Fruit fly (Drosophila melanogaster) whole organism, embryonic: ENCODE data around the gene CG33986.

Experiments used
- Ada2b ChIP-seq: fragments of 200-800 bp; sonication (Bioruptor generic); IDR thresholded peaks from 2 replicates; pipeline ENCODE4 v1.3.6; 2022; ENCODE audit warnings: missing biosample characterization, missing genetic modification characterization
- CG10959 ChIP-seq: fragments of 200-800 bp; sonication (Bioruptor generic); IDR thresholded peaks from 2 replicates; pipeline ENCODE4 v1.3.6; 2022; ENCODE audit warnings: missing biosample characterization, missing genetic modification characterization
- CG15514 ChIP-seq: fragments of 200-800 bp; sonication (Bioruptor generic); optimal IDR thresholded peaks from 3 replicates; lab custom pipeline; 2017; ENCODE audit warnings: missing biosample characterization, missing genetic modification characterization, mild to moderate bottlenecking, moderate library complexity, missing genetic modification reagents
- CG16813 ChIP-seq: fragments of 200-800 bp; sonication (Bioruptor generic); IDR thresholded peaks from 3 replicates; pipeline ENCODE4 v1.3.6; 2022; ENCODE audit warnings: missing biosample characterization, missing genetic modification characterization; ENCODE audit not compliant: partially characterized antibody
- CG16815 ChIP-seq: fragments of 200-800 bp; sonication (Bioruptor generic); optimal IDR thresholded peaks from 3 replicates; lab custom pipeline; 2017; ENCODE audit warnings: missing biosample characterization, mild to moderate bottlenecking, missing genetic modification characterization
- CG17328 ChIP-seq: fragments of 200-800 bp; sonication (Bioruptor generic); IDR thresholded peaks from 2 replicates; pipeline ENCODE4 v1.3.6; 2022; ENCODE audit warnings: missing biosample characterization, missing genetic modification characterization
- CG2199 ChIP-seq: fragments of 200-800 bp; sonication (Bioruptor generic); IDR thresholded peaks from 3 replicates; pipeline ENCODE4 v1.3.6; 2022; ENCODE audit warnings: missing biosample characterization, missing genetic modification characterization
- CG2202 ChIP-seq: fragments of 200-800 bp; sonication (Bioruptor generic); optimal IDR thresholded peaks from 2 replicates; lab custom pipeline; 2018; ENCODE audit warnings: missing biosample characterization, mild to moderate bottlenecking, missing genetic modification characterization
- CG31365 ChIP-seq: fragments of 200-800 bp; sonication (Bioruptor generic); optimal IDR thresholded peaks from 2 replicates; lab custom pipeline; 2018; ENCODE audit warnings: missing biosample characterization, mild to moderate bottlenecking, missing genetic modification characterization
- CG32772 ChIP-seq: fragments of 200-800 bp; sonication (Bioruptor generic); IDR thresholded peaks from 2 replicates; pipeline ENCODE4 v1.3.6; 2022; ENCODE audit warnings: missing biosample characterization, missing genetic modification characterization
- CG3281 ChIP-seq: fragments of 200-800 bp; sonication (Bioruptor generic); optimal IDR thresholded peaks from 3 replicates; lab custom pipeline; 2017; ENCODE audit warnings: missing biosample characterization, mild to moderate bottlenecking, missing genetic modification characterization
- CG3407 ChIP-seq: fragments of 200-800 bp; sonication (Bioruptor generic); optimal IDR thresholded peaks from 2 replicates; lab custom pipeline; 2018; ENCODE audit warnings: missing biosample characterization, mild to moderate bottlenecking, missing genetic modification characterization
- CG34422 ChIP-seq: fragments of 200-800 bp; sonication (Bioruptor generic); IDR thresholded peaks from 3 replicates; pipeline ENCODE4 v1.3.6; 2022; ENCODE audit warnings: missing biosample characterization, missing genetic modification characterization
- CG4328 ChIP-seq: fragments of 200-800 bp; sonication (Bioruptor generic); optimal IDR thresholded peaks from 3 replicates; lab custom pipeline; 2017; ENCODE audit warnings: missing biosample characterization, missing genetic modification reagents, missing genetic modification characterization
- CG4820 ChIP-seq: fragments of 200-800 bp; sonication (Bioruptor generic); optimal IDR thresholded peaks from 3 replicates; lab custom pipeline; 2016; ENCODE audit warnings: missing biosample characterization, missing genetic modification characterization
- CG9437 ChIP-seq: fragments of 200-800 bp; sonication (Bioruptor generic); optimal IDR thresholded peaks from 2 replicates; lab custom pipeline; 2018; ENCODE audit warnings: missing biosample characterization, mild to moderate bottlenecking, missing genetic modification characterization
- Ets97D ChIP-seq: fragments of 200-800 bp; sonication (Bioruptor generic); optimal IDR thresholded peaks from 3 replicates; lab custom pipeline; 2016; ENCODE audit warnings: missing biosample characterization, missing genetic modification characterization
- Fer3 ChIP-seq: fragments of 200-800 bp; sonication (Bioruptor generic); optimal IDR thresholded peaks from 2 replicates; lab custom pipeline; 2018; ENCODE audit warnings: missing biosample characterization, mild to moderate bottlenecking, missing genetic modification characterization, moderate library complexity
- Gsc ChIP-seq: fragments of 200-800 bp; sonication (Bioruptor generic); IDR thresholded peaks from 2 replicates; pipeline ENCODE4 v1.3.6; 2022; ENCODE audit warnings: missing biosample characterization, missing genetic modification characterization
- Hr78 ChIP-seq, 2 experiments: fragments of 200-800 bp in 1 of 2; fragments of >200 bp in 1 of 2; sonication (Bioruptor generic) in 1 of 2; optimal IDR thresholded peaks; 2 replicates each; lab custom pipeline; 2017 to 2019; ENCODE audit warnings: missing biosample characterization in 2 of 2, missing genetic modification characterization in 2 of 2, mild to moderate bottlenecking in 1 of 2, moderate library complexity in 1 of 2
- Lpt ChIP-seq: fragments of >200 bp; optimal IDR thresholded peaks from 2 replicates; lab custom pipeline; 2018; ENCODE audit warnings: missing biosample characterization, missing genetic modification characterization
- Nf-YC ChIP-seq: fragments of 200-800 bp; optimal IDR thresholded peaks from 3 replicates; lab custom pipeline; 2019; ENCODE audit warnings: missing biosample characterization, mild to moderate bottlenecking, missing genetic modification characterization, moderate library complexity
- NfI ChIP-seq: fragments of 200-800 bp; sonication (Bioruptor generic); optimal IDR thresholded peaks from 3 replicates; lab custom pipeline; 2018; ENCODE audit warnings: missing biosample characterization, mild to moderate bottlenecking, missing genetic modification characterization, moderate library complexity
- Optix ChIP-seq: fragments of 200-800 bp; sonication (Bioruptor generic); IDR thresholded peaks from 3 replicates; pipeline ENCODE4 v1.3.6; 2022; ENCODE audit warnings: missing biosample characterization, missing genetic modification characterization
- Sry-β ChIP-seq: fragments of 200-800 bp; sonication (Bioruptor generic); optimal IDR thresholded peaks from 2 replicates; lab custom pipeline; 2018; ENCODE audit warnings: missing biosample characterization, mild to moderate bottlenecking, missing genetic modification characterization, moderate library complexity
- Taf1 ChIP-seq: fragments of 200-800 bp; sonication (Bioruptor generic); IDR thresholded peaks from 2 replicates; pipeline ENCODE4 v1.3.6; 2022; ENCODE audit warnings: missing biosample characterization, missing genetic modification characterization
- Trl ChIP-seq, 3 experiments: fragments of >200 bp in 2 of 3; fragments of 200-800 bp in 1 of 3; sonication (Bioruptor generic) in 1 of 3; optimal IDR thresholded peaks; 2 replicates in 1 of 3; 3 replicates in 2 of 3; lab custom pipeline; 2016 to 2017; ENCODE audit warnings: missing biosample characterization in 1 of 3, missing genetic modification characterization in 1 of 3
- Vsx1 ChIP-seq: fragments of 200-800 bp; sonication (Bioruptor generic); optimal IDR thresholded peaks from 2 replicates; lab custom pipeline; 2017; ENCODE audit warnings: missing biosample characterization, mild to moderate bottlenecking, missing genetic modification characterization, missing genetic modification reagents
- ara ChIP-seq: fragments of 200-800 bp; sonication (Bioruptor generic); IDR thresholded peaks from 2 replicates; pipeline ENCODE4 v1.3.6; 2022; ENCODE audit warnings: missing biosample characterization, missing genetic modification characterization
- az2 ChIP-seq: fragments of 200-800 bp; sonication (Bioruptor generic); optimal IDR thresholded peaks from 3 replicates; lab custom pipeline; 2016; ENCODE audit warnings: missing biosample characterization, missing genetic modification characterization
- btn ChIP-seq: fragments of 200-800 bp; sonication (Bioruptor generic); optimal IDR thresholded peaks from 2 replicates; lab custom pipeline; 2016; ENCODE audit warnings: missing biosample characterization, missing genetic modification characterization
- ci ChIP-seq: fragments of 200-800 bp; sonication (Bioruptor generic); IDR thresholded peaks from 3 replicates; pipeline ENCODE4 v1.3.6; 2022; ENCODE audit warnings: missing biosample characterization, missing genetic modification characterization
- corto ChIP-seq: fragments of 200-800 bp; sonication (Bioruptor generic); optimal IDR thresholded peaks from 2 replicates; lab custom pipeline; 2016; ENCODE audit warnings: missing biosample characterization, mild to moderate bottlenecking, missing genetic modification characterization, moderate library complexity
- fd102C ChIP-seq: fragments of 200-800 bp; sonication (Bioruptor generic); optimal IDR thresholded peaks from 2 replicates; lab custom pipeline; 2018; ENCODE audit warnings: missing biosample characterization, mild to moderate bottlenecking, missing genetic modification characterization, moderate library complexity
- gcm2 ChIP-seq: fragments of 200-800 bp; sonication (Bioruptor generic); optimal IDR thresholded peaks from 2 replicates; lab custom pipeline; 2016; ENCODE audit warnings: missing biosample characterization, missing genetic modification characterization
- hth ChIP-seq: fragments of >200 bp; optimal IDR thresholded peaks from 2 replicates; lab custom pipeline; 2017; ENCODE audit warnings: inconsistent platforms
- inv ChIP-seq: fragments of 200-800 bp; sonication (Bioruptor generic); IDR thresholded peaks from 2 replicates; pipeline ENCODE4 v1.3.6; 2022; ENCODE audit warnings: missing biosample characterization, missing genetic modification characterization; ENCODE audit not compliant: partially characterized antibody
- lab ChIP-seq: fragments of 200-800 bp; sonication (Bioruptor generic); optimal IDR thresholded peaks from 3 replicates; lab custom pipeline; 2017; ENCODE audit warnings: missing biosample characterization, missing genetic modification characterization, mild to moderate bottlenecking, moderate library complexity, missing genetic modification reagents
- nom ChIP-seq: fragments of 200-800 bp; sonication (Bioruptor generic); optimal IDR thresholded peaks from 2 replicates; lab custom pipeline; 2017; ENCODE audit warnings: missing biosample characterization, missing genetic modification characterization, mild to moderate bottlenecking, moderate library complexity, missing genetic modification reagents
- org-1 ChIP-seq: fragments of 200-800 bp; sonication (Bioruptor generic); optimal IDR thresholded peaks from 2 replicates; lab custom pipeline; 2017; ENCODE audit warnings: missing biosample characterization, missing genetic modification characterization
- ranshi ChIP-seq: fragments of 200-800 bp; sonication (Bioruptor generic); IDR thresholded peaks from 2 replicates; pipeline ENCODE4 v1.3.6; 2022; ENCODE audit warnings: missing biosample characterization, missing genetic modification characterization
- scrt ChIP-seq: fragments of 200-800 bp; sonication (Bioruptor generic); optimal IDR thresholded peaks from 2 replicates; lab custom pipeline; 2018; ENCODE audit warnings: missing biosample characterization, mild to moderate bottlenecking, missing genetic modification characterization, moderate library complexity
- seq ChIP-seq: fragments of 200-800 bp; sonication (Bioruptor generic); IDR thresholded peaks from 2 replicates; pipeline ENCODE4 v1.3.6; 2022; ENCODE audit warnings: missing biosample characterization, missing genetic modification characterization
- sob ChIP-seq: fragments of 200-800 bp; sonication (Bioruptor generic); IDR thresholded peaks from 2 replicates; pipeline ENCODE4 v1.3.6; 2022; ENCODE audit warnings: missing biosample characterization, missing genetic modification characterization
- trem ChIP-seq: fragments of 200-800 bp; optimal IDR thresholded peaks from 3 replicates; lab custom pipeline; 2019; ENCODE audit warnings: missing biosample characterization, mild to moderate bottlenecking, missing genetic modification characterization, moderate library complexity
- unc-4 ChIP-seq: fragments of 200-800 bp; sonication (Bioruptor generic); IDR thresholded peaks from 2 replicates; pipeline ENCODE4 v1.3.6; 2022; ENCODE audit warnings: missing biosample characterization, missing genetic modification characterization; ENCODE audit not compliant: partially characterized antibody
- zen ChIP-seq: fragments of 200-800 bp; sonication (Bioruptor generic); optimal IDR thresholded peaks from 3 replicates; lab custom pipeline; 2018; ENCODE audit warnings: missing biosample characterization, mild to moderate bottlenecking, missing genetic modification characterization, moderate library complexity

The CG33986 gene

DNA sequence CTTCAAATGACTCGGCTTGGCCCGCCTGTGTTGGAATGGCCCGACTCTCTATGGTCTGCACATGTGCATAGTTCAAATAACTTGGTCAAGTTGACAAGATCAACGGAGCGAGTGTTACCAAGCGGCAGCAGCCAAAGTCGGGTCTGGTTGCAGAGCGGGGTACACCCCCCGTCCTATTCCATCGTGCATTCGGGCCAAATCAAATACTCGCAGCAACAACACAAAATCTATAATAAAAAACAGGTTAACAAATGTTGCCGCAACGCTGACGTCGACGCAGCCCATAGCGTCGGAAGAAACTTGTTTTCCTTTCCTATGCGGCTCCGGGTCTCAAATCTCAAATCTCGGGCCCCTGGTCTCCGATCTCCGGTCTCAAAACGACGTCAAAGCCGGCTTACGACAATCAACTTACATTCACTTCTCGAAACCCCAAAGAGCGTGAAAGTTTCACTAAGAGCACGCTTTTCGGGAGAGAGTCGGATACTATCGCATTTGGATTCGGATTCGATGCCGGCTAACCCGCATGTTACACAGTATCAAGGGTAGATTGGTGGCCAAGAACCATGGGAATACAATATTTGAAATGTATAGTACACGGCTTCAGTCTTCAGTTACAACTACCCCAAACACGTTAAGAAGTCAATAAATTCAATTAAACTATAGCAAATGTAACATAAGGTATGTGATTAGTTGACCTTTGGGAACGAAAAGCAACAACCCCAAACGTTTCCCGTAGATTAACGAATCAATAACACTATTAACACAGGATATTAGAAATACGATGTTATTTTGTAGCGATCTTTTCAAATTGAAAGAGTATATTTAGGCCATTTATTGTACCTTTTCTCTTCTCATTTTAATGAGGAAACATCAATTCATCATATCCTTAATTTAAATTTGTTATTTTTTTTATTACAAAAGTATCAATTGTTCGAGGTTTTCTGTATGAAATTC, 9.5 kb upstream of the CG33986 start (continued):
- TF ChIP-seq ci (GFP tag; lab: Robert Waterston, UW) = peak; percentile 61; the same call in 2 of the 3 replicates
- TF ChIP-seq org-1 (GFP tag; lab: Kevin White, UChicago) = peak; percentile 65
- 0 out of 2 replicates have a peak, but pooled peaks have one; percentile 55 for TF ChIP-seq CG17328 (GFP tag; lab: Robert Waterston, UW)
- no peak for TF ChIP-seq Optix
- no peak for TF ChIP-seq Lpt
- peak; percentile 12 for TF ChIP-seq Sry-β (GFP tag; lab: Kevin White, UChicago)
- no peak; the same call in 1 of the 2 replicates for TF ChIP-seq ranshi
- TF ChIP-seq CG16813 (GFP tag; lab: Robert Waterston, UW) = no peak
- peak; percentile 36; the same call in 1 of the 2 replicates for TF ChIP-seq ara (GFP tag; lab: Robert Waterston, UW)
- TF ChIP-seq lab (GFP tag; lab: Kevin White, UChicago) = peak; percentile 20
- no peak for TF ChIP-seq nom (GFP tag; lab: Kevin White, UChicago)
- 0 out of 2 replicates have a peak, but pooled peaks have one; percentile 28 for TF ChIP-seq Taf1
- no peak for TF ChIP-seq Hr78 (GFP tag; optimal IDR thresholded peaks at IDR 0.05; lab: Kevin White, UChicago)
- peak; percentile 43 for TF ChIP-seq NfI (GFP tag; lab: Kevin White, UChicago)
- no peak for TF ChIP-seq sob (GFP tag; lab: Robert Waterston, UW)
- TF ChIP-seq fd102C (GFP tag; lab: Kevin White, UChicago) = no peak
- TF ChIP-seq Trl (optimal IDR thresholded peaks at IDR 0.05; lab: Kevin White, UChicago) = peak in 1 of 2 experiments; percentile 68
- TF ChIP-seq Trl (GFP tag; optimal IDR thresholded peaks at IDR 0.05; lab: Kevin White, UChicago) = no peak
- peak; percentile 0 for TF ChIP-seq Ets97D
- TF ChIP-seq CG4820 = peak; percentile 40
- peak; percentile 7; the same call in 1 of the 2 replicates for TF ChIP-seq Ada2b (GFP tag; lab: Robert Waterston, UW)
- peak; percentile 10; the same call in 1 of the 3 replicates for TF ChIP-seq CG2199 (GFP tag; lab: Robert Waterston, UW)
- peak; percentile 57 for TF ChIP-seq Nf-YC
- TF ChIP-seq CG2202 = peak; percentile 28
- TF ChIP-seq CG3407 (GFP tag; lab: Kevin White, UChicago) = peak; percentile 38
- TF ChIP-seq scrt (GFP tag; lab: Kevin White, UChicago) = peak; percentile 50
- no peak for TF ChIP-seq Gsc (GFP tag; lab: Robert Waterston, UW)
- no peak for TF ChIP-seq CG31365 (tag; lab: Kevin White, UChicago)
- peak; percentile 38 for TF ChIP-seq btn
- TF ChIP-seq CG4328 (GFP tag; lab: Kevin White, UChicago) = peak; percentile 50
- TF ChIP-seq corto (GFP tag; lab: Kevin White, UChicago) = no peak
- no peak for TF ChIP-seq trem (tag; lab: Kevin White, UChicago)
- TF ChIP-seq hth (lab: Kevin White, UChicago) = no peak
- TF ChIP-seq Vsx1 = peak; percentile 48
- TF ChIP-seq CG10959 (GFP tag; lab: Robert Waterston, UW) = no peak
- no peak for TF ChIP-seq gcm2 (GFP tag; lab: Kevin White, UChicago)
- TF ChIP-seq CG9437 (GFP tag; lab: Kevin White, UChicago) = peak; percentile 83
- TF ChIP-seq CG3281 = peak; percentile 56
- peak; percentile 77 for TF ChIP-seq CG16815 (GFP tag; lab: Kevin White, UChicago)
- 0 out of 2 replicates have a peak, but pooled peaks have one; percentile 16 for TF ChIP-seq seq (GFP tag; lab: Robert Waterston, UW)
- TF ChIP-seq CG34422 (GFP tag; lab: Robert Waterston, UW) = peak; percentile 67
- TF ChIP-seq Fer3 = peak; percentile 13
- TF ChIP-seq unc-4 (GFP tag; lab: Robert Waterston, UW) = no peak
- TF ChIP-seq az2 (GFP tag; lab: Kevin White, UChicago) = peak; percentile 65
- TF ChIP-seq zen (tag; lab: Kevin White, UChicago) = peak; percentile 20
- TF ChIP-seq CG15514 (GFP tag; lab: Kevin White, UChicago) = no peak
- no peak; the same call in none of the 2 replicates for TF ChIP-seq CG32772
- TF ChIP-seq inv = no peak
